Worm (Caenorhabditis elegans): ENCODE measurements around the gene sfxn-1.5.

DNA sequence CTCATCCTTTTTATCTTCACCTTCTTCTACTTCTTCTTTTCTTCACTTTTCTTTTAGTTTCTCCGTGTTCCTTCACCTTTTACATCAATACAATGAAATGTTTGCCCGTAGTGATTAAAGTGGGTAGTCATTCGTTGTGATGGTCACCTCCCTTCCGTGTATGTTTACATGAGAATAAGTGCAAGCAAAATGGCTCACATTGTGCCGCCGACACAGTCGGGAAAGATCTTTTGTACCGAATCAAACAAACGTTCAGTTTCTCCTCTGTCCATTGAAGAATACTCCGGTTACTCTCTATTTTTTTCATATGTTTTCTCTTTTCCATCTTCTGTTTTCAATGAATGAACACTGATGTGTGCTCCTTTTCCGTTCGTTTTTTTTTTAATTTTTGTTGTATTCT lies 2.7 kb upstream of the sfxn-1.5 start:
- TF ChIP-seq snpc-4 (tag; optimal IDR thresholded peaks at IDR 0.05) (no peak), mml-1 (tag; optimal IDR thresholded peaks at IDR 0.05) (no peak)

Data from whole organism, L3 larva.